Worm (Caenorhabditis elegans) whole organism, young adult: ENCODE data around the gene C37H5.5.

Source experiments
- F23B12.7 ChIP-seq: sonication (generic microtip); optimal IDR thresholded peaks from 2 replicates; lab custom pipeline; 2017; ENCODE audit warnings: missing genetic modification characterization, mild to moderate bottlenecking, missing compliant biosample characterization, antibody characterized with exemption, moderate library complexity; ENCODE audit not compliant: insufficient read depth
- aptf-3 ChIP-seq: fragments of 200-800 bp; sonication (Bioruptor generic); IDR thresholded peaks from 2 replicates; pipeline ENCODE4 v1.3.6; 2022; ENCODE audit warnings: missing genetic modification characterization, missing compliant biosample characterization
- bed-2 ChIP-seq: fragments of 200-800 bp; sonication (Bioruptor generic); IDR thresholded peaks from 2 replicates; pipeline ENCODE4 v1.3.6; 2022; ENCODE audit warnings: missing genetic modification reagents, missing genetic modification characterization, missing compliant biosample characterization
- dox-1 ChIP-seq: fragments of 200-800 bp; sonication (Bioruptor generic); IDR thresholded peaks from 2 replicates; pipeline ENCODE4 v1.3.6; 2022; ENCODE audit warnings: missing genetic modification reagents, missing genetic modification characterization, missing compliant biosample characterization
- egrh-3 ChIP-seq: fragments of 200-800 bp; sonication (Bioruptor generic); IDR thresholded peaks from 2 replicates; pipeline ENCODE4 v1.3.6; 2022; ENCODE audit warnings: missing genetic modification reagents, missing genetic modification characterization, missing compliant biosample characterization
- lin-54 ChIP-seq: fragments of 200-800 bp; sonication (Bioruptor generic); optimal IDR thresholded peaks from 2 replicates; lab custom pipeline; 2018; ENCODE audit warnings: mild to moderate bottlenecking, missing genetic modification characterization, missing compliant biosample characterization
- madf-8 ChIP-seq: fragments of 200-800 bp; sonication (Bioruptor generic); conservative IDR thresholded peaks from 2 replicates; pipeline ENCODE4 v1.3.6; 2022; ENCODE audit warnings: missing genetic modification reagents, missing genetic modification characterization, missing compliant biosample characterization
- nfya-2 ChIP-seq: fragments of 200-800 bp; sonication (Bioruptor generic); IDR thresholded peaks from 2 replicates; pipeline ENCODE4 v1.3.6; 2022; ENCODE audit warnings: missing genetic modification reagents, missing genetic modification characterization, missing compliant biosample characterization
- nhr-179 ChIP-seq: sonication (generic microtip); optimal IDR thresholded peaks from 2 replicates; lab custom pipeline; 2016; ENCODE audit warnings: mild to moderate bottlenecking, missing genetic modification characterization, missing compliant biosample characterization
- nhr-80 ChIP-seq: sonication (generic microtip); optimal IDR thresholded peaks from 2 replicates; lab custom pipeline; 2016; ENCODE audit warnings: missing genetic modification characterization, missing compliant biosample characterization
- pha-4 ChIP-seq: fragments of 150-350 bp; sonication (generic microtip); optimal IDR thresholded peaks from 2 replicates; lab custom pipeline; 2014; ENCODE audit warnings: missing biosample characterization, missing genetic modification reagents, missing genetic modification characterization
- rec-8 ChIP-seq, 2 experiments: sonication (generic microtip); optimal IDR thresholded peaks; 2 replicates each; lab custom pipeline; 2016; ENCODE audit warnings: mild to moderate bottlenecking in 2 of 2, missing genetic modification characterization in 2 of 2, missing genetic modification reagents in 2 of 2, missing genotype in 2 of 2, missing biosample characterization in 1 of 2, missing compliant biosample characterization in 1 of 2, moderate library complexity in 1 of 2
- ztf-26 ChIP-seq: sonication (generic microtip); optimal IDR thresholded peaks from 2 replicates; lab custom pipeline; 2017; ENCODE audit warnings: missing genetic modification characterization, missing compliant biosample characterization

DNA sequence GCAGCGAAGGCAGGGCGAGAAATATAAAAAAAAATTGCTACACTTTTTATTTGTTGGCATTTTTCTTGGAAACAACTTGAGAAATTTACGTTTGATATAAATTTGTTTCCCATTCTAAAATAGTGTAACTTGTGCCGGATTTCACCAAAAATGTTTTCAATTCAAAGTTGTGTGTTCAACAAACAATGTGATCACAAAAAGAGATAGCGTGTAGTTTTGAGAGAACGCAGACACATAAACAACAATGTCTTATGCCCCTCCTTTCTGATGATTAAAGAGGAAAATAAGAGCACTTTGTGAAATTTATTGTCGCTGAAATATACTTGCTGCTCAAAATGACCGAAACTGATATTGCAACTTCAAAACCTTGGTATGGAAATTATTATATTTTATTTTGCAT, 20.3 kb downstream of the C37H5.5 start, which contains the start of gene abhd-5.1:
- TF ChIP-seq egrh-3: no peak
- TF ChIP-seq rec-8 (tag; optimal IDR thresholded peaks at IDR 0.05; lab: Kevin White, UChicago): no peak
- no peak for TF ChIP-seq aptf-3 (GFP tag; lab: Robert Waterston, UW)
- no peak for TF ChIP-seq pha-4 (tag; lab: Kevin White, UChicago)
- no peak for TF ChIP-seq nhr-179 (tag; lab: Kevin White, UChicago)
- peak; percentile 11 for TF ChIP-seq nhr-80 (tag; lab: Kevin White, UChicago)
- no peak for TF ChIP-seq madf-8
- TF ChIP-seq F23B12.7 (tag; lab: Kevin White, UChicago): no peak
- no peak for TF ChIP-seq dox-1
- TF ChIP-seq lin-54 (GFP tag; lab: Kevin White, UChicago): no peak
- TF ChIP-seq ztf-26 (tag; lab: Kevin White, UChicago): no peak
- no peak for TF ChIP-seq nfya-2
- TF ChIP-seq bed-2 (GFP tag; lab: Robert Waterston, UW): no peak
